Fruit fly (Drosophila melanogaster) whole organism, prepupa: ENCODE data around the gene rsh.

Experiments used
- CG11294 ChIP-seq: fragments of 200-800 bp; sonication (Bioruptor generic); IDR thresholded peaks from 2 replicates; pipeline ENCODE4 v1.3.6; 2022; ENCODE audit warnings: missing biosample characterization, missing genetic modification characterization
- CG34406 ChIP-seq: fragments of 200-800 bp; sonication (Bioruptor generic); optimal IDR thresholded peaks from 3 replicates; lab custom pipeline; 2016; ENCODE audit warnings: missing biosample characterization, missing genetic modification characterization
- CG8632 ChIP-seq: fragments of 200-800 bp; sonication (Bioruptor generic); optimal IDR thresholded peaks from 3 replicates; lab custom pipeline; 2016; ENCODE audit warnings: missing biosample characterization, missing genetic modification characterization
- Ets21C ChIP-seq: fragments of 200-800 bp; sonication (Bioruptor generic); optimal IDR thresholded peaks from 3 replicates; lab custom pipeline; 2016; ENCODE audit warnings: missing biosample characterization, missing genetic modification characterization
- Gug ChIP-seq: fragments of 200-800 bp; sonication (Bioruptor generic); IDR thresholded peaks from 2 replicates; pipeline ENCODE4 v1.3.6; 2022; ENCODE audit warnings: missing biosample characterization, missing genetic modification characterization
- Lpt ChIP-seq: fragments of 200-800 bp; sonication (Bioruptor generic); optimal IDR thresholded peaks from 3 replicates; lab custom pipeline; 2016; ENCODE audit warnings: missing biosample characterization, missing genetic modification characterization
- Met ChIP-seq: fragments of 200-800 bp; sonication (Bioruptor generic); optimal IDR thresholded peaks from 3 replicates; lab custom pipeline; 2016; ENCODE audit warnings: missing biosample characterization, missing genetic modification characterization
- Sox15 ChIP-seq: fragments of 200-800 bp; sonication (Bioruptor generic); optimal IDR thresholded peaks from 3 replicates; lab custom pipeline; 2016; ENCODE audit warnings: missing biosample characterization, missing genetic modification characterization
- eg ChIP-seq: fragments of 200-800 bp; sonication (Bioruptor generic); IDR thresholded peaks from 3 replicates; pipeline ENCODE4 v1.3.6; 2022; ENCODE audit warnings: missing biosample characterization, missing genetic modification characterization
- esn ChIP-seq: fragments of 200-800 bp; sonication (Bioruptor generic); optimal IDR thresholded peaks from 2 replicates; lab custom pipeline; 2016; ENCODE audit warnings: missing biosample characterization, mild to moderate bottlenecking, missing genetic modification characterization, moderate library complexity

dm6 chrX:13091859-13092258 is 103.4 kb downstream of the rsh start:
- TF ChIP-seq CG34406 (GFP tag; lab: Kevin White, UChicago) (no peak), Met (GFP tag; lab: Kevin White, UChicago) (no peak), Lpt (GFP tag; lab: Kevin White, UChicago) (no peak), Ets21C (no peak), eg (no peak), Sox15 (GFP tag; lab: Kevin White, UChicago) (no peak), CG8632 (GFP tag; lab: Kevin White, UChicago) (no peak), CG11294 (GFP tag; lab: Robert Waterston, UW) (no peak), Gug (GFP tag; lab: Robert Waterston, UW) (no peak), esn (GFP tag; lab: Kevin White, UChicago) (no peak)
